Worm (Caenorhabditis elegans): ENCODE data around the gene cct-4.
A peak's percentile ranks its signal among the peaks of the same experiment; 100 is the strongest.

Gene cct-4

ce11 chrII:8311484-8311883 lies 28.0 kb downstream of the cct-4 start:
- TF ChIP-seq nhr-71 (tag; optimal IDR thresholded peaks at IDR 0.05) = no peak
- TF ChIP-seq sox-4 (tag; optimal IDR thresholded peaks at IDR 0.05) = no peak
- TF ChIP-seq fkh-8 (tag; optimal IDR thresholded peaks at IDR 0.05) = no peak
- TF ChIP-seq unc-62 (GFP tag; optimal IDR thresholded peaks at IDR 0.05) = no peak
- TF ChIP-seq lin-13 (GFP tag; optimal IDR thresholded peaks at IDR 0.05) = no peak
- TF ChIP-seq grh-1 (GFP tag; IDR thresholded peaks at IDR 0.05) = no peak
- no peak for TF ChIP-seq zag-1 (tag; optimal IDR thresholded peaks at IDR 0.05)
- TF ChIP-seq mef-2 (tag; optimal IDR thresholded peaks at IDR 0.05) = no peak
- TF ChIP-seq lin-14 (GFP tag; optimal IDR thresholded peaks at IDR 0.05) = no peak
- no peak for TF ChIP-seq ceh-82 (tag; optimal IDR thresholded peaks at IDR 0.05)

ce11 chrII:8312012-8312411 lies 28.5 kb downstream of the cct-4 start:
- TF ChIP-seq vab-15 (tag; optimal IDR thresholded peaks at IDR 0.05) (no peak), lin-14 (GFP tag; optimal IDR thresholded peaks at IDR 0.05) (peak; percentile 2)

ce11 chrII:8314768-8315167 lies 31.3 kb downstream of the cct-4 start:
- TF ChIP-seq elt-3 (tag; optimal IDR thresholded peaks at IDR 0.05) (no peak), tbx-2 (tag; optimal IDR thresholded peaks at IDR 0.05) (no peak), lin-35 (GFP tag; optimal IDR thresholded peaks at IDR 0.05) (no peak), nhr-85 (tag) (no peak), vab-15 (tag; optimal IDR thresholded peaks at IDR 0.05) (no peak), mef-2 (tag; optimal IDR thresholded peaks at IDR 0.05) (no peak), hlh-17 (GFP tag; optimal IDR thresholded peaks at IDR 0.05; ENCODE audit: borderline replicate concordance) (no peak), snpc-4 (tag; optimal IDR thresholded peaks at IDR 0.05) (no peak), ets-5 (GFP tag; IDR thresholded peaks at IDR 0.05) (no peak), ceh-90 (tag; optimal IDR thresholded peaks at IDR 0.05) (no peak), unc-86 (tag; optimal IDR thresholded peaks at IDR 0.05) (no peak), tlp-1 (tag; optimal IDR thresholded peaks at IDR 0.05) (no peak), snu-23 (GFP tag; optimal IDR thresholded peaks at IDR 0.05) (no peak), hpl-2 (GFP tag; optimal IDR thresholded peaks at IDR 0.05) (no peak), rnt-1 (tag; optimal IDR thresholded peaks at IDR 0.05) (no peak), sox-4 (tag; optimal IDR thresholded peaks at IDR 0.05) (no peak), jun-1 (tag; optimal IDR thresholded peaks at IDR 0.05) (no peak)

- no peak for TF ChIP-seq C04F5.9 (tag; optimal IDR thresholded peaks at IDR 0.05)
- TF ChIP-seq mdl-1 (tag; optimal IDR thresholded peaks at IDR 0.05) = no peak
- TF ChIP-seq pax-3 (tag; optimal IDR thresholded peaks at IDR 0.05) = no peak
- TF ChIP-seq nhr-77 (tag; optimal IDR thresholded peaks at IDR 0.05) = no peak
- TF ChIP-seq mep-1 (tag; optimal IDR thresholded peaks at IDR 0.05) = no peak
- TF ChIP-seq xbp-1 (tag; optimal IDR thresholded peaks at IDR 0.05) = no peak
- TF ChIP-seq dpl-1 (GFP tag; optimal IDR thresholded peaks at IDR 0.05) = no peak
- no peak for TF ChIP-seq lir-3 (tag; optimal IDR thresholded peaks at IDR 0.05; ENCODE audit: poor library complexity)
- TF ChIP-seq zip-4 (GFP tag; optimal IDR thresholded peaks at IDR 0.05) = no peak
- no peak for TF ChIP-seq ces-1 (GFP tag; optimal IDR thresholded peaks at IDR 0.05)
- no peak for TF ChIP-seq pag-3 (tag; optimal IDR thresholded peaks at IDR 0.05; ENCODE audit: borderline replicate concordance, insufficient read depth)
- no peak for TF ChIP-seq ceh-8 (GFP tag; optimal IDR thresholded peaks at IDR 0.05)
Measured at ce11 chrII:8316701-8317100, 33.2 kb downstream of the cct-4 start.
